Fruit fly (Drosophila melanogaster) whole organism, embryonic: ENCODE measurements around the gene CIA30.

Experiments used
- Awh ChIP-seq: fragments of 200-800 bp; sonication (Bioruptor generic); IDR thresholded peaks from 2 replicates; pipeline ENCODE4, ENCODE4 v1.3.6; 2022; ENCODE audit warnings: missing biosample characterization, missing genetic modification characterization
- CG10274 ChIP-seq: fragments of 200-800 bp; sonication (Bioruptor generic); optimal IDR thresholded peaks from 3 replicates; lab custom pipeline; 2017; ENCODE audit warnings: missing biosample characterization, mild to moderate bottlenecking, missing genetic modification characterization
- CG10654 ChIP-seq: fragments of 200-800 bp; sonication (Bioruptor generic); optimal IDR thresholded peaks from 2 replicates; lab custom pipeline; 2016; ENCODE audit warnings: missing biosample characterization, missing genetic modification characterization
- CG10979 ChIP-seq: fragments of 200-800 bp; sonication (Bioruptor generic); optimal IDR thresholded peaks from 2 replicates; lab custom pipeline; 2018; ENCODE audit warnings: missing biosample characterization, mild to moderate bottlenecking, missing genetic modification characterization, moderate library complexity
- CG11504 ChIP-seq: fragments of 200-800 bp; sonication (Bioruptor generic); optimal IDR thresholded peaks from 3 replicates; lab custom pipeline; 2019; ENCODE audit warnings: missing biosample characterization, mild to moderate bottlenecking, missing genetic modification characterization, moderate library complexity
- CG12659 ChIP-seq: fragments of 200-800 bp; sonication (Bioruptor generic); optimal IDR thresholded peaks from 3 replicates; lab custom pipeline; 2017; ENCODE audit warnings: mild to moderate bottlenecking, missing biosample characterization, missing genetic modification reagents, missing genetic modification characterization
- CG13123 ChIP-seq: fragments of 200-800 bp; sonication (Bioruptor generic); optimal IDR thresholded peaks from 2 replicates; lab custom pipeline; 2016; ENCODE audit warnings: missing biosample characterization, missing genetic modification characterization
- CG15011 ChIP-seq: fragments of 200-800 bp; sonication (Bioruptor generic); optimal IDR thresholded peaks from 3 replicates; lab custom pipeline; 2018; ENCODE audit warnings: missing biosample characterization, mild to moderate bottlenecking, missing genetic modification characterization
- CG1602 ChIP-seq: fragments of 200-800 bp; sonication (Bioruptor generic); optimal IDR thresholded peaks from 3 replicates; lab custom pipeline; 2016; ENCODE audit warnings: missing biosample characterization, missing genetic modification characterization
- CG17568 ChIP-seq: fragments of 200-800 bp; sonication (Bioruptor generic); optimal IDR thresholded peaks from 2 replicates; lab custom pipeline; 2018; ENCODE audit warnings: missing biosample characterization, mild to moderate bottlenecking, missing genetic modification characterization, moderate library complexity
- CG1792 ChIP-seq: fragments of 200-800 bp; sonication (Bioruptor generic); optimal IDR thresholded peaks from 2 replicates; lab custom pipeline; 2016; ENCODE audit warnings: missing biosample characterization, missing genetic modification characterization
- CG18599 ChIP-seq: fragments of 200-800 bp; sonication (Bioruptor generic); optimal IDR thresholded peaks from 3 replicates; lab custom pipeline; 2017; ENCODE audit warnings: missing biosample characterization, missing genetic modification characterization, mild to moderate bottlenecking, moderate library complexity, missing genetic modification reagents
- CG2202 ChIP-seq: fragments of 200-800 bp; sonication (Bioruptor generic); optimal IDR thresholded peaks from 2 replicates; lab custom pipeline; 2018; ENCODE audit warnings: missing biosample characterization, mild to moderate bottlenecking, missing genetic modification characterization
- CG30020 ChIP-seq: fragments of 200-800 bp; optimal IDR thresholded peaks from 2 replicates; lab custom pipeline; 2019; ENCODE audit warnings: missing biosample characterization, mild to moderate bottlenecking, missing genetic modification characterization, moderate library complexity
- CG31224 ChIP-seq: fragments of 200-800 bp; sonication (Bioruptor generic); IDR thresholded peaks from 2 replicates; pipeline ENCODE4 v1.3.6; 2022; ENCODE audit warnings: missing biosample characterization, missing genetic modification characterization
- CG4328 ChIP-seq: fragments of 200-800 bp; sonication (Bioruptor generic); optimal IDR thresholded peaks from 3 replicates; lab custom pipeline; 2017; ENCODE audit warnings: missing biosample characterization, missing genetic modification reagents, missing genetic modification characterization
- CG6175 ChIP-seq: fragments of 200-800 bp; sonication (Bioruptor generic); IDR thresholded peaks from 3 replicates; pipeline ENCODE4 v1.3.6; 2022; ENCODE audit warnings: missing biosample characterization, missing genetic modification characterization
- CG7372 ChIP-seq: fragments of 200-800 bp; sonication (Bioruptor generic); IDR thresholded peaks from 2 replicates; pipeline ENCODE4 v1.3.6; 2022; ENCODE audit warnings: missing biosample characterization, missing genetic modification characterization
- CG7839 ChIP-seq: fragments of 200-800 bp; sonication (Bioruptor generic); optimal IDR thresholded peaks from 3 replicates; lab custom pipeline; 2018; ENCODE audit warnings: missing biosample characterization, mild to moderate bottlenecking, missing genetic modification characterization, moderate library complexity
- CG8944 ChIP-seq: fragments of 200-800 bp; sonication (Bioruptor generic); optimal IDR thresholded peaks from 3 replicates; lab custom pipeline; 2016; ENCODE audit warnings: missing biosample characterization, missing genetic modification characterization
- CG9932 ChIP-seq: fragments of 200-800 bp; sonication (Bioruptor generic); IDR thresholded peaks from 2 replicates; pipeline ENCODE4 v1.3.6; 2022; ENCODE audit warnings: missing biosample characterization, missing genetic modification characterization
- D19A ChIP-seq: fragments of 200-800 bp; optimal IDR thresholded peaks from 3 replicates; lab custom pipeline; 2019; ENCODE audit warnings: missing biosample characterization, mild to moderate bottlenecking, missing genetic modification characterization, moderate library complexity
- D19B ChIP-seq: fragments of 200-800 bp; sonication (Bioruptor generic); optimal IDR thresholded peaks from 2 replicates; lab custom pipeline; 2017; ENCODE audit warnings: missing biosample characterization, mild to moderate bottlenecking, missing genetic modification characterization
- Dbx ChIP-seq: fragments of 200-800 bp; sonication (Bioruptor generic); IDR thresholded peaks from 3 replicates; pipeline ENCODE4 v1.3.6; 2022; ENCODE audit warnings: missing biosample characterization, missing genetic modification characterization
- Gsc ChIP-seq: fragments of 200-800 bp; sonication (Bioruptor generic); IDR thresholded peaks from 2 replicates; pipeline ENCODE4 v1.3.6; 2022; ENCODE audit warnings: missing biosample characterization, missing genetic modification characterization
- Lhr ChIP-seq: fragments of 200-800 bp; sonication (Bioruptor generic); optimal IDR thresholded peaks from 3 replicates; lab custom pipeline; 2017; ENCODE audit warnings: mild to moderate bottlenecking, missing biosample characterization, missing genetic modification reagents, missing genetic modification characterization
- Lim3 ChIP-seq: fragments of 200-800 bp; sonication (Bioruptor generic); IDR thresholded peaks from 2 replicates; pipeline ENCODE4 v1.3.6; 2022; ENCODE audit warnings: missing biosample characterization, missing genetic modification characterization
- Meics ChIP-seq: fragments of 200-800 bp; sonication (Bioruptor generic); optimal IDR thresholded peaks from 2 replicates; lab custom pipeline; 2017; ENCODE audit warnings: missing biosample characterization, mild to moderate bottlenecking, missing genetic modification characterization
- Poxn ChIP-seq: fragments of 200-800 bp; sonication (Bioruptor generic); IDR thresholded peaks from 2 replicates; pipeline ENCODE4 v1.3.6; 2022; ENCODE audit warnings: missing biosample characterization, missing genetic modification characterization
- Trl ChIP-seq, 3 experiments: fragments of >200 bp in 2 of 3; fragments of 200-800 bp in 1 of 3; sonication (Bioruptor generic) in 1 of 3; optimal IDR thresholded peaks; 2 replicates in 1 of 3; 3 replicates in 2 of 3; lab custom pipeline; 2016 to 2017; ENCODE audit warnings: missing biosample characterization in 1 of 3, missing genetic modification characterization in 1 of 3
- ac ChIP-seq: fragments of 200-800 bp; sonication (Bioruptor generic); optimal IDR thresholded peaks from 3 replicates; lab custom pipeline; 2017; ENCODE audit warnings: missing biosample characterization, mild to moderate bottlenecking, missing genetic modification characterization
- az2 ChIP-seq: fragments of 200-800 bp; sonication (Bioruptor generic); optimal IDR thresholded peaks from 3 replicates; lab custom pipeline; 2016; ENCODE audit warnings: missing biosample characterization, missing genetic modification characterization
- chinmo ChIP-seq: fragments of 200-800 bp; sonication (Bioruptor generic); IDR thresholded peaks from 4 replicates; pipeline ENCODE4 v1.3.6; 2022; ENCODE audit warnings: missing biosample characterization, missing genetic modification characterization; ENCODE audit not compliant: partially characterized antibody
- chm ChIP-seq: fragments of 200-800 bp; sonication (Bioruptor generic); IDR thresholded peaks from 2 replicates; pipeline ENCODE4 v1.3.6; 2022; ENCODE audit warnings: missing biosample characterization, missing genetic modification characterization
- dan ChIP-seq: fragments of 200-800 bp; sonication (Bioruptor generic); IDR thresholded peaks from 2 replicates; pipeline ENCODE4 v1.3.6; 2022; ENCODE audit warnings: missing biosample characterization, missing genetic modification characterization
- dmrt99B ChIP-seq: fragments of 200-800 bp; sonication (Bioruptor generic); optimal IDR thresholded peaks from 2 replicates; lab custom pipeline; 2018; ENCODE audit warnings: missing biosample characterization, mild to moderate bottlenecking, missing genetic modification characterization, moderate library complexity
- en ChIP-seq: fragments of 200-800 bp; sonication (Bioruptor generic); optimal IDR thresholded peaks from 2 replicates; lab custom pipeline; 2016; ENCODE audit warnings: missing biosample characterization, missing genetic modification characterization
- gsb ChIP-seq: fragments of 200-800 bp; sonication (Bioruptor generic); IDR thresholded peaks from 2 replicates; pipeline ENCODE4 v1.3.6; 2022; ENCODE audit warnings: missing biosample characterization, missing genetic modification characterization
- inv ChIP-seq: fragments of 200-800 bp; sonication (Bioruptor generic); IDR thresholded peaks from 2 replicates; pipeline ENCODE4 v1.3.6; 2022; ENCODE audit warnings: missing biosample characterization, missing genetic modification characterization; ENCODE audit not compliant: partially characterized antibody
- luna ChIP-seq: fragments of 200-800 bp; sonication (Bioruptor generic); optimal IDR thresholded peaks from 2 replicates; lab custom pipeline; 2016; ENCODE audit warnings: missing biosample characterization, missing genetic modification characterization
- onecut ChIP-seq: fragments of 200-800 bp; sonication (Bioruptor generic); IDR thresholded peaks from 2 replicates; pipeline ENCODE4 v1.3.6; 2022; ENCODE audit warnings: missing biosample characterization, missing genetic modification characterization
- pan ChIP-seq, 4 experiments: fragments of >200 bp in 3 of 4; fragments of 200-800 bp in 1 of 4; sonication (Bioruptor generic) in 1 of 4; optimal IDR thresholded peaks in 3 of 4; IDR thresholded peaks in 1 of 4; 2 replicates each; pipeline versions ENCODE4 v1.3.6 to Lab custom; 2017 to 2022; ENCODE audit warnings: missing biosample characterization in 2 of 4, missing genetic modification characterization in 2 of 4, mixed read lengths in 1 of 4
- pnt ChIP-seq: fragments of 200-800 bp; sonication (Bioruptor generic); optimal IDR thresholded peaks from 3 replicates; lab custom pipeline; 2016; ENCODE audit warnings: missing biosample characterization, missing genetic modification characterization
- prd ChIP-seq, 3 experiments: fragments of >200 bp in 2 of 3; fragments of 200-800 bp in 1 of 3; sonication (Bioruptor generic) in 1 of 3; optimal IDR thresholded peaks in 2 of 3; IDR thresholded peaks in 1 of 3; 2 replicates in 2 of 3; 3 replicates in 1 of 3; pipeline versions ENCODE4 v1.3.6 to Lab custom; 2017 to 2022; ENCODE audit warnings: missing biosample characterization in 1 of 3, missing genetic modification characterization in 1 of 3
- tap ChIP-seq: fragments of 200-800 bp; optimal IDR thresholded peaks from 3 replicates; lab custom pipeline; 2019; ENCODE audit warnings: missing biosample characterization, mild to moderate bottlenecking, missing genetic modification characterization, moderate library complexity
- tin ChIP-seq: fragments of 200-800 bp; sonication (Bioruptor generic); optimal IDR thresholded peaks from 3 replicates; lab custom pipeline; 2016; ENCODE audit warnings: missing biosample characterization, missing genetic modification characterization
- unpg ChIP-seq: fragments of 200-800 bp; sonication (Bioruptor generic); optimal IDR thresholded peaks from 3 replicates; lab custom pipeline; 2018; ENCODE audit warnings: missing biosample characterization, mild to moderate bottlenecking, missing genetic modification characterization, moderate library complexity
- zfh2 ChIP-seq: fragments of 200-800 bp; sonication (Bioruptor generic); optimal IDR thresholded peaks from 2 replicates; lab custom pipeline; 2016; ENCODE audit warnings: missing biosample characterization, missing genetic modification characterization

The CIA30 gene

DNA sequence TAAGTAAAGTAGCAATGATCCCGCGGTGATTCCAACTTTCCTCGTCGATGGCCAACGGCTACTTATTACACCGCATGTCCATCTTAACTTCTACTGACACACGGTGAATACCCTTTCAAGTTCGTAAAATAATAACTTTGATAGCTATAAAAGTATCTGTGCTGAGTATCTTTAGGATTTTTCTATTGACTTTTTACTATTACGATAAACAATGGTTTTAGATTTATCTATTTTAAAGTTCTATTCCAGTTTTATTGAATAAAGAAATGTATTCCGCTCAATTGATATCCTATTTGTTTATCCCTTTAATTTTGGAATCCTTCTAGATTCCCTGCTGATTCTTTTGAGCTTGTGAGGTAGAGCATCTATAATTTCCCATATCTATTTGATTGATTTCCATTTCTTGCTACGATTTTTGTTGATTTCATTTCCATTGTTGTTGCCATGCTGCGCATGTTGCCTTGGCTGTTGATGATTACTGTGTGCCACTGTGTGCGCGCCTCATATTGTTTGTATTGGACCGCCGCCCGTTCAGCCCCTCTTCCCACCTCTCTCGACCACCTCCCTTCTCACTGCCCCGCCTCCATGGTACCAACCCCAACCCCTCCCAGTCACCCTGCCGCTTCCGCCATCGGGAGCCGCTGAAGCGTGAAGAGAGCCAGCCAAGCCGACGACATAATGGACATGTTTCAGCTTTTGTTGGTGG lies 46.8 kb upstream of the CIA30 start (continued):
- TF ChIP-seq chinmo (GFP tag; lab: Robert Waterston, UW): 0 out of 4 replicates have a peak, but pooled peaks have one; percentile 56
- peak; percentile 2 for TF ChIP-seq CG10979 (tag; lab: Kevin White, UChicago)
- no peak for TF ChIP-seq dmrt99B (tag; lab: Kevin White, UChicago)
- peak; percentile 93 for TF ChIP-seq D19A (tag; lab: Kevin White, UChicago)
- TF ChIP-seq CG31224 (GFP tag; lab: Robert Waterston, UW): no peak
- no peak for TF ChIP-seq CG8944 (GFP tag; lab: Kevin White, UChicago)
- TF ChIP-seq CG7372 (GFP tag; lab: Robert Waterston, UW): no peak
- peak in 1 of 2 experiments; percentile 1 for TF ChIP-seq Trl (optimal IDR thresholded peaks at IDR 0.05; lab: Kevin White, UChicago)
- no peak for TF ChIP-seq Trl (GFP tag; optimal IDR thresholded peaks at IDR 0.05; lab: Kevin White, UChicago)
- 0 out of 2 replicates have a peak, but pooled peaks have one; percentile 19 for TF ChIP-seq chm
- no peak for TF ChIP-seq Lim3 (GFP tag; lab: Robert Waterston, UW)
- TF ChIP-seq CG11504 (tag; lab: Kevin White, UChicago): peak; percentile 16
- no peak for TF ChIP-seq tap
- TF ChIP-seq CG9932 (GFP tag; lab: Robert Waterston, UW): 0 out of 2 replicates have a peak, but pooled peaks have one; percentile 10
- TF ChIP-seq CG30020 (tag; lab: Kevin White, UChicago): no peak
- TF ChIP-seq onecut: no peak
- TF ChIP-seq, all 482 proteins: peak for 14

dm6 chr3R:29690539-29690852 lies 46.3 kb upstream of the CIA30 start:
- TF ChIP-seq gsb: no peak
- no peak for TF ChIP-seq CG1792 (GFP tag; lab: Kevin White, UChicago)
- TF ChIP-seq ac (GFP tag; lab: Kevin White, UChicago): no peak
- no peak for TF ChIP-seq CG6175
- TF ChIP-seq Poxn (GFP tag; lab: Robert Waterston, UW): no peak
- peak; percentile 41 for TF ChIP-seq az2 (GFP tag; lab: Kevin White, UChicago)
- TF ChIP-seq en (GFP tag; lab: Kevin White, UChicago): peak; percentile 16
- TF ChIP-seq CG7839 (tag; lab: Kevin White, UChicago): peak; percentile 58
- no peak for TF ChIP-seq D19B
- no peak for TF ChIP-seq onecut
- no peak for TF ChIP-seq CG15011 (GFP tag; lab: Kevin White, UChicago)
- TF ChIP-seq CG1602 (GFP tag; lab: Kevin White, UChicago): peak; percentile 26
- TF ChIP-seq CG10274 (GFP tag; lab: Kevin White, UChicago): no peak
- TF ChIP-seq Gsc: no peak
- TF ChIP-seq Lhr (GFP tag; lab: Kevin White, UChicago): peak; percentile 2
- TF ChIP-seq inv (GFP tag; lab: Robert Waterston, UW): no peak
- no peak for TF ChIP-seq pan (optimal IDR thresholded peaks at IDR 0.05; lab: Kevin White, UChicago)
- no peak for TF ChIP-seq pan (GFP tag; optimal IDR thresholded peaks at IDR 0.05 in 1 of 2, IDR thresholded peaks at IDR 0.05 in 1 of 2)
- peak; percentile 4 for TF ChIP-seq CG10654 (GFP tag; lab: Kevin White, UChicago)
- peak; percentile 22 for TF ChIP-seq CG18599 (GFP tag; lab: Kevin White, UChicago)
- no peak for TF ChIP-seq dan (GFP tag; lab: Robert Waterston, UW)
- no peak for TF ChIP-seq CG13123
- peak; percentile 61 for TF ChIP-seq unpg (GFP tag; lab: Kevin White, UChicago)
- TF ChIP-seq CG2202 (tag; lab: Kevin White, UChicago): peak; percentile 13
- no peak for TF ChIP-seq CG12659 (GFP tag; lab: Kevin White, UChicago)
- no peak for TF ChIP-seq prd (optimal IDR thresholded peaks at IDR 0.05; lab: Kevin White, UChicago)
- TF ChIP-seq prd (GFP tag; IDR thresholded peaks at IDR 0.05; lab: Robert Waterston, UW): peak; percentile 36; the same call in 1 of the 3 replicates
- TF ChIP-seq tin (GFP tag; lab: Kevin White, UChicago): no peak
- no peak for TF ChIP-seq Awh (GFP tag; lab: Robert Waterston, UW)
- no peak for TF ChIP-seq Dbx
- no peak for TF ChIP-seq CG4328 (GFP tag; lab: Kevin White, UChicago)
- TF ChIP-seq Meics (GFP tag; lab: Kevin White, UChicago): no peak
- TF ChIP-seq pnt (GFP tag; lab: Kevin White, UChicago): no peak
- TF ChIP-seq zfh2 (GFP tag; lab: Kevin White, UChicago): no peak
- no peak for TF ChIP-seq luna (GFP tag; lab: Kevin White, UChicago)
- TF ChIP-seq CG17568 (GFP tag; lab: Kevin White, UChicago): peak; percentile 8
